Worm (Caenorhabditis elegans): Measurements from ENCODE around the gene F31F6.2.

The F31F6.2 gene

ce11 chrX:14871780-14872179 is at the start of gene F31F6.2:
TSS of gene F31F6.2 (minus strand) at chrX:14871880.
- TF ChIP-seq nhr-85 (tag), result no peak
- TF ChIP-seq ceh-63 (GFP tag; optimal IDR thresholded peaks at IDR 0.05), result no peak
- TF ChIP-seq lin-13 (GFP tag; optimal IDR thresholded peaks at IDR 0.05), result no peak
- TF ChIP-seq dsc-1 (tag; optimal IDR thresholded peaks at IDR 0.05), result no peak
- no peak for TF ChIP-seq unc-62 (GFP tag; optimal IDR thresholded peaks at IDR 0.05)
- no peak for TF ChIP-seq nhr-11 (tag; optimal IDR thresholded peaks at IDR 0.05)
- TF ChIP-seq alr-1 (tag; optimal IDR thresholded peaks at IDR 0.05; ENCODE audit: borderline replicate concordance), result no peak
- no peak for TF ChIP-seq pax-3 (tag; optimal IDR thresholded peaks at IDR 0.05)
- no peak for TF ChIP-seq egl-13 (tag; optimal IDR thresholded peaks at IDR 0.05)
- TF ChIP-seq fkh-10 (GFP tag; optimal IDR thresholded peaks at IDR 0.05), result no peak

ce11 chrX:14920880-14921279 is 49.2 kb upstream of the F31F6.2 start:
- no peak for TF ChIP-seq ama-1 (optimal IDR thresholded peaks at IDR 0.05)
- peak; percentile 78 for TF ChIP-seq fkh-10 (GFP tag; optimal IDR thresholded peaks at IDR 0.05)
- TF ChIP-seq pax-3 (tag; optimal IDR thresholded peaks at IDR 0.05), result no peak
- TF ChIP-seq dsc-1 (tag; optimal IDR thresholded peaks at IDR 0.05), result no peak
- no peak for TF ChIP-seq nhr-84 (tag; optimal IDR thresholded peaks at IDR 0.05)

ce11 chrX:14918538-14918937 is 46.9 kb upstream of the F31F6.2 start, which contains the start of gene npr-40:
TSS of gene npr-40 (plus strand) at chrX:14918838.
- TF ChIP-seq vab-15 (tag; optimal IDR thresholded peaks at IDR 0.05) (no peak), nhr-85 (tag) (no peak), hlh-17 (GFP tag; optimal IDR thresholded peaks at IDR 0.05; ENCODE audit: borderline replicate concordance) (no peak), unc-86 (tag; optimal IDR thresholded peaks at IDR 0.05) (no peak), nhr-77 (tag; optimal IDR thresholded peaks at IDR 0.05) (no peak), fos-1 (tag; optimal IDR thresholded peaks at IDR 0.05) (no peak), elt-3 (tag; optimal IDR thresholded peaks at IDR 0.05) (no peak), irx-1 (tag; optimal IDR thresholded peaks at IDR 0.05) (no peak), nhr-47 (tag; optimal IDR thresholded peaks at IDR 0.05) (no peak), lin-15B (tag; optimal IDR thresholded peaks at IDR 0.05) (no peak), sptf-1 (tag; optimal IDR thresholded peaks at IDR 0.05) (no peak), hlh-4 (tag; optimal IDR thresholded peaks at IDR 0.05) (no peak), unc-130 (tag; optimal IDR thresholded peaks at IDR 0.05) (no peak), ztf-11 (tag; optimal IDR thresholded peaks at IDR 0.05) (no peak), ama-1 (optimal IDR thresholded peaks at IDR 0.05) (no peak), nhr-76 (tag; optimal IDR thresholded peaks at IDR 0.05) (no peak), nhr-237 (tag; optimal IDR thresholded peaks at IDR 0.05) (no peak), fkh-8 (tag; optimal IDR thresholded peaks at IDR 0.05) (no peak), ztf-4 (tag; optimal IDR thresholded peaks at IDR 0.05) (no peak)

ce11 chrX:14916767-14917166 is 45.1 kb upstream of the F31F6.2 start:
- no peak for TF ChIP-seq snpc-4 (tag; optimal IDR thresholded peaks at IDR 0.05)
- no peak for TF ChIP-seq aha-1 (tag; optimal IDR thresholded peaks at IDR 0.05)
- TF ChIP-seq fkh-10 (GFP tag; optimal IDR thresholded peaks at IDR 0.05), result peak; percentile 83
- TF ChIP-seq ceh-63 (GFP tag; optimal IDR thresholded peaks at IDR 0.05), result no peak
- no peak for TF ChIP-seq nhr-47 (tag; optimal IDR thresholded peaks at IDR 0.05)
- no peak for TF ChIP-seq ets-5 (GFP tag; IDR thresholded peaks at IDR 0.05)
- no peak for TF ChIP-seq grh-1 (GFP tag; IDR thresholded peaks at IDR 0.05)
- no peak for TF ChIP-seq hpl-2 (GFP tag; optimal IDR thresholded peaks at IDR 0.05)
- TF ChIP-seq isw-1 (GFP tag; IDR thresholded peaks at IDR 0.05), result no peak
- TF ChIP-seq elt-3 (tag; optimal IDR thresholded peaks at IDR 0.05), result no peak
- TF ChIP-seq mab-9 (GFP tag; IDR thresholded peaks at IDR 0.05), result no peak
- peak; percentile 33 for TF ChIP-seq lin-14 (GFP tag; optimal IDR thresholded peaks at IDR 0.05)
- TF ChIP-seq nhr-237 (tag; optimal IDR thresholded peaks at IDR 0.05), result no peak
- TF ChIP-seq unc-98 (GFP tag; IDR thresholded peaks at IDR 0.05), result no peak
- no peak for TF ChIP-seq efl-1 (optimal IDR thresholded peaks at IDR 0.05)
- peak in 1 of 2 experiments; percentile 62 for TF ChIP-seq efl-1 (GFP tag; optimal IDR thresholded peaks at IDR 0.05 in 1 of 2)
- no peak for TF ChIP-seq nhr-28 (tag; optimal IDR thresholded peaks at IDR 0.05)
- TF ChIP-seq dsc-1 (tag; optimal IDR thresholded peaks at IDR 0.05), result no peak

Measured in whole organism, L1 larva.